Worm (Caenorhabditis elegans) whole organism, L4/young adult: ENCODE results near the gene ncx-10.

Source experiments
- W03F9.2 ChIP-seq: fragments of 150-350 bp; optimal IDR thresholded peaks from 2 replicates; lab custom pipeline; 2014; ENCODE audit warnings: missing biosample characterization, missing genetic modification characterization
- dao-5 ChIP-seq: sonication (generic microtip); optimal IDR thresholded peaks from 2 replicates; lab custom pipeline; 2016; ENCODE audit warnings: missing genotype, missing genetic modification characterization, moderate library complexity, missing compliant biosample characterization
- him-1 ChIP-seq: sonication (generic microtip); optimal IDR thresholded peaks from 2 replicates; lab custom pipeline; 2016; ENCODE audit warnings: missing genotype, missing genetic modification reagents, missing genetic modification characterization, missing compliant biosample characterization

DNA sequence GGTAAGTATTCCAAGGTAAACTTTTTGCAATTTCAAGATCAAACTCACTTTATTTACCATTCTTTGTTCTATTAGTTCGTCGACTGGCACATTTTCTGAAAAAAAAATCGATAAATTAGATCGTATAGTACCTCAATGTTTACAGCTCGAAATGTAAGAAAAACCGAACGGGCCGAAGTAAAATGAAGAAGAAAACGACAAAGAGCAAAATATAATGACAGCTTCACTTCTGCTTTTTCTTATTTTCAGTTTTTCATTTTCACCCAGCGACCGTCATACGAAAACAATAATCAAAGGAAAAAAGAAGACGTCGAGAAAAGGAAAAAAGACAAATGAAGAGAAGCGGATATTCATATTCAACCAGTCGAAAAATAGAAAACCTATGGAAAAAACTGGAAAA, 36.2 kb upstream of the ncx-10 start, which contains the start of gene che-7:
- no peak for TF ChIP-seq him-1 (tag; lab: Kevin White, UChicago)
- TF ChIP-seq dao-5 (tag; lab: Kevin White, UChicago) = no peak
- TF ChIP-seq W03F9.2 (tag; lab: Kevin White, UChicago) = no peak
